Worm (Caenorhabditis elegans) whole organism, young adult: Measurements from ENCODE around the gene nhr-261.

Experiments used
- C17E4.6 ChIP-seq: fragments of 200-800 bp; sonication (Bioruptor generic); IDR thresholded peaks from 2 replicates; pipeline ENCODE4 v1.3.6; 2022; ENCODE audit warnings: missing genetic modification reagents, missing genetic modification characterization, missing compliant biosample characterization
- F52B5.7 ChIP-seq: sonication (generic microtip); optimal IDR thresholded peaks from 2 replicates; lab custom pipeline; 2016; ENCODE audit warnings: mild to moderate bottlenecking, missing genetic modification characterization, missing compliant biosample characterization
- attf-3 ChIP-seq: fragments of 200-800 bp; sonication (Bioruptor generic); conservative IDR thresholded peaks from 2 replicates; pipeline ENCODE4 v1.3.6; 2022; ENCODE audit warnings: missing genetic modification reagents, missing genetic modification characterization, missing compliant biosample characterization
- ceh-58 ChIP-seq: fragments of 200-800 bp; sonication (Bioruptor generic); IDR thresholded peaks from 2 replicates; pipeline ENCODE4 v1.3.6; 2022; ENCODE audit warnings: missing genetic modification characterization, missing compliant biosample characterization
- ceh-91 ChIP-seq: fragments of 200-800 bp; sonication (Bioruptor generic); IDR thresholded peaks from 2 replicates; pipeline ENCODE4 v1.3.6; 2022; ENCODE audit warnings: missing genetic modification reagents, missing genetic modification characterization, missing compliant biosample characterization
- ets-4 ChIP-seq: fragments of 200-800 bp; sonication (Bioruptor generic); optimal IDR thresholded peaks from 2 replicates; lab custom pipeline; 2018; ENCODE audit warnings: mild to moderate bottlenecking, missing genetic modification characterization, missing compliant biosample characterization
- fkh-3 ChIP-seq: sonication (generic microtip); optimal IDR thresholded peaks from 2 replicates; lab custom pipeline; 2016; ENCODE audit warnings: mild to moderate bottlenecking, missing genetic modification characterization, missing compliant biosample characterization
- hlh-26 ChIP-seq: fragments of 200-800 bp; sonication (Bioruptor generic); conservative IDR thresholded peaks from 2 replicates; pipeline ENCODE4 v1.3.6; 2022; ENCODE audit warnings: missing genetic modification reagents, missing genetic modification characterization, missing compliant biosample characterization
- nfya-1 ChIP-seq: sonication (generic microtip); optimal IDR thresholded peaks from 2 replicates; lab custom pipeline; 2017; ENCODE audit warnings: antibody characterized with exemption, missing compliant biosample characterization, missing genetic modification characterization, borderline replicate concordance; ENCODE audit not compliant: insufficient read depth
- nhr-80 ChIP-seq: sonication (generic microtip); optimal IDR thresholded peaks from 2 replicates; lab custom pipeline; 2016; ENCODE audit warnings: missing genetic modification characterization, missing compliant biosample characterization
- unc-62 ChIP-seq: fragments of 150-350 bp; optimal IDR thresholded peaks from 2 replicates; lab custom pipeline; 2014; ENCODE audit warnings: missing biosample characterization, missing genetic modification reagents, missing genetic modification characterization

The nhr-261 gene

ce11 chrII:3815445-3816208 lies 48.9 kb downstream of the nhr-261 start:
- no peak for TF ChIP-seq unc-62
- no peak for TF ChIP-seq fkh-3 (tag; lab: Kevin White, UChicago)
- TF ChIP-seq nfya-1 (tag; lab: Kevin White, UChicago): no peak
- TF ChIP-seq nhr-80: peak; percentile 71
- no peak for TF ChIP-seq F52B5.7 (tag; lab: Kevin White, UChicago)
- no peak for TF ChIP-seq ceh-91
- no peak for TF ChIP-seq ceh-58 (GFP tag; lab: Robert Waterston, UW)
- peak; percentile 13 for TF ChIP-seq ets-4
- TF ChIP-seq C17E4.6 (GFP tag; lab: Robert Waterston, UW): no peak
- TF ChIP-seq attf-3 (GFP tag; lab: Robert Waterston, UW): no peak
- no peak for TF ChIP-seq hlh-26
